Fruit fly (Drosophila melanogaster) Kc167 (cell line): ENCODE measurements around the gene Osi3.

ENCODE experiments used
- Myc ChIP-seq: fragments of >200 bp; optimal IDR thresholded peaks from 2 replicates; lab custom pipeline; 2017; ENCODE audit warnings: missing external identifiers
- h ChIP-seq: fragments of >200 bp; optimal IDR thresholded peaks from 3 replicates; lab custom pipeline; 2018; ENCODE audit warnings: missing external identifiers

DNA sequence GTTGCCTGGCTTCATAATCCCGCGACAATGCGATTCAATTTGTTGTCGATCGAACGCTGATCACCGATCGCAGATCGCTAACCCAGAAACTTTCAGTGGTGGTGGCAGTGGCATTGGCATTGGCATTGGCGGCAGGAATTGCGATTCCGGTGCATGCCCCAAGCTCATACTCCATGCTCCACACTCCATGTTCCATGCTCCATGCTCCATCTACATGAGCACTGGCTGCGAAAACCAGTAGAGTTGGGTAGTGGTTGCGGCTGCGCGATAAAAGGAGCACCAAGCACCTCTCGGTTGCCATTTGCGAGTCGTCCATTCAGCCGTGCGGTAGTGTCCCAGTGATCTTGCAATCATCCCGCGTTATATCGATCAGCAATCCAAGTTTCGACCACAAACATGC, 42.4 kb upstream of the Osi3 start, which contains the start of gene Osi1:
- no peak for TF ChIP-seq Myc
- TF ChIP-seq h: no peak
